Worm (Caenorhabditis elegans): ENCODE results near the gene srh-213.
A peak's percentile ranks its signal among the peaks of the same experiment; 100 is the strongest.

DNA sequence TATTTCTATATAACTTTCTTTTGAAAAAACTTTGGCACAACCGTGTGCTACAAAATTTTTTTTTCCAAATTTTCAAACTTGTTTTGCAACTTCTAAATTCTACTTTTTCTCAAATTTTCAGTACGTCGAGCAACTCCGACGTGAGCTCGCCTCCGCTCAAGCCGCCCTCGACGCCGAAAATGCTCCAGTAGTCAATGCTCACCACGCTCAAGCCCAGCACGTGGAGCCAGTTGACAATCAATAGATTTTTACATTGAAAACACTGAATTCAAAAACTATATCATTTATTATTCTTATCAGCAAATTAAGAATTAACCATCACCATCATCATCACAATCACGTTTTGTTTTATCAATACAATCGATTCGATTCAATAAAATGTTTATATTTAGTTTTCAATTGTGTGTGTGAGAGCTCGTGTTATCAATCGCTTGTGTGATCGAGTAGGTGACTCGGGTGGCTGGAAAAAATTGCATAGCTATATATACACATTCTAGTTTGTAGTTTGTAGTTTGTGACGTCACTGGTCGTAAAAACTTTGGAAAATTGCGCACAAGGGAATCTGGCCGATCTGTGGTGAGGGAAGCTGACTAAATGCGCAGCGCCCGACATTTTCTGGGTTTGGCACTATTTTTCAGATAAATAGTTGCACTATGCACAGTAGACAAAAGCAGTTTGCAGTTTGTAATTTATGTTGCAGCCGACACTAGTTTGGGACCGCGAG lies 39.6 kb upstream of the srh-213 start:
- TF ChIP-seq T07F8.4 (tag; optimal IDR thresholded peaks at IDR 0.05) (no peak), efl-1 (GFP tag; optimal IDR thresholded peaks at IDR 0.05) (no peak), ets-4 (GFP tag; optimal IDR thresholded peaks at IDR 0.05) (no peak), sptf-2 (GFP tag; optimal IDR thresholded peaks at IDR 0.05) (no peak), die-1 (tag; optimal IDR thresholded peaks at IDR 0.05) (no peak), nfya-1 (tag; optimal IDR thresholded peaks at IDR 0.05; ENCODE audit: borderline replicate concordance, insufficient read depth) (no peak), unc-62 (GFP tag; optimal IDR thresholded peaks at IDR 0.05) (no peak), ekl-4 (GFP tag; IDR thresholded peaks at IDR 0.05) (0 out of 2 replicates have a peak, but pooled peaks have one; percentile 40), zfh-2 (GFP tag; conservative IDR thresholded peaks at IDR 0.05) (no peak), nfya-2 (GFP tag; IDR thresholded peaks at IDR 0.05) (no peak)
